Worm (Caenorhabditis elegans) whole organism, midembryonic: Measurements from ENCODE around the gene scl-8.

Experiments
- T22C8.4 ChIP-seq: fragments of 200-800 bp; sonication (Bioruptor generic); IDR thresholded peaks from 2 replicates; pipeline ENCODE4 v1.3.6; 2022; ENCODE audit warnings: missing genetic modification characterization, missing compliant biosample characterization
- cog-1 ChIP-seq: sonication (generic microtip); optimal IDR thresholded peaks from 2 replicates; lab custom pipeline; 2016; ENCODE audit warnings: missing genetic modification characterization, missing compliant biosample characterization
- flt-1 ChIP-seq: fragments of 200-800 bp; sonication (Bioruptor generic); IDR thresholded peaks from 2 replicates; pipeline ENCODE4 v1.3.6; 2022; ENCODE audit warnings: missing genetic modification characterization, missing compliant biosample characterization
- klf-2 ChIP-seq: fragments of 200-800 bp; sonication (Bioruptor generic); conservative IDR thresholded peaks from 2 replicates; pipeline ENCODE4 v1.3.6; 2022; ENCODE audit warnings: missing genetic modification reagents, missing genetic modification characterization, missing compliant biosample characterization
- med-1 ChIP-seq: sonication (generic microtip); optimal IDR thresholded peaks from 2 replicates; lab custom pipeline; 2017; ENCODE audit warnings: missing genetic modification characterization, mild to moderate bottlenecking, missing compliant biosample characterization, antibody characterized with exemption, missing genetic modification reagents; ENCODE audit not compliant: insufficient read depth
- ref-1 ChIP-seq: fragments of 200-800 bp; sonication (Bioruptor generic); conservative IDR thresholded peaks from 2 replicates; pipeline ENCODE4 v1.3.6; 2022; ENCODE audit warnings: missing genetic modification reagents, missing genetic modification characterization, missing compliant biosample characterization
- tab-1 ChIP-seq: fragments of 200-800 bp; sonication (Bioruptor generic); IDR thresholded peaks from 2 replicates; pipeline ENCODE4 v1.3.6; 2022; ENCODE audit warnings: missing genetic modification characterization, missing compliant biosample characterization
- ztf-23 ChIP-seq: fragments of 200-800 bp; sonication (Bioruptor generic); IDR thresholded peaks from 2 replicates; pipeline ENCODE4 v1.3.6; 2022; ENCODE audit warnings: missing genetic modification reagents, missing genetic modification characterization, missing compliant biosample characterization
- ztf-29 ChIP-seq: fragments of 200-800 bp; sonication (Bioruptor generic); IDR thresholded peaks from 2 replicates; pipeline ENCODE4 v1.3.6; 2022; ENCODE audit warnings: missing genetic modification reagents, missing genetic modification characterization, missing compliant biosample characterization

Gene scl-8

DNA sequence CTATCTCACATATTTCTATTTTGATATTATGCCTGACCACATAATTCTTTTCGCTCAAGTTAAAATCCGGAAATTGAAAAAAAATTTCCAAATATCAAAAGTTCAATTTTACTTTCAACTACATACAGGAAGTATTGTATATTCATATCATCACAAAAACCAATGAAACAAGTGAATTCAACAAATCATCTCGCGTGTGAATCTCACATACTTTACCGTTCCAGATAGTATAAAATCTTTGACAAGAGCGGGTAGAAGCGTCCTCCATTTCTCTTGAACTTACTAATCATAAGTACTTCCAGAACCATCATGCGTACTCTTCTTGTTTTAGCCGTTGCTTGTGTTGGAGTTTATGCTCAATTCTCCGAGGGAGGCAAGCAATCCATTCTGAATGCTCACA lies at the start of gene scl-8:
Gene scl-8, plus strand, starts transcription at position 301 of the 400 bp plus-strand sequence.
- no peak for TF ChIP-seq ztf-29 (GFP tag; lab: Robert Waterston, UW)
- no peak for TF ChIP-seq flt-1 (GFP tag; lab: Robert Waterston, UW)
- TF ChIP-seq T22C8.4 = no peak
- TF ChIP-seq klf-2 (GFP tag; lab: Robert Waterston, UW) = no peak
- TF ChIP-seq med-1 = no peak
- no peak for TF ChIP-seq ref-1 (GFP tag; lab: Robert Waterston, UW)
- no peak for TF ChIP-seq cog-1 (tag; lab: Kevin White, UChicago)
- TF ChIP-seq tab-1 = no peak
- TF ChIP-seq ztf-23 = no peak

DNA sequence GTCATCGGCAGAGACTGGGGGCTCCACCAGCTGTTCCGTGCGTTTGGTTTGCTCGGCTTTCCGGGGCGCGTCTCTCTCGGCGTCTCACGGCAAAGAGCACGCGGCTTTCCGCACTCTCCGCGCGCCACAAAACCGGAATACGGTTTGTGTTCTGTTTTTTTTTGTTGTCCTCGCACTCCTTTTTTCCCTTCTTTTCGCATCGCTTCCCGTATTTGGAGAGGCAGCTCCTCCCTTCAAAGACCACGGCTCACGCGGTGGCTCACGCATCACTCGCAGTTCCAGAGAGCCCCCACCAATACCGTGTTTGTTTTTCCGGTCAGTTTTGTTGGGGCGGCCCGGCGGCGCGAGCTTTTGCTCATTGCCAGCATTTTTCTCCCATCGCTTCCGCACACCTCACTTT lies 48.7 kb upstream of the scl-8 start:
- TF ChIP-seq ztf-23 = 0 out of 2 replicates have a peak, but pooled peaks have one; percentile 21
- no peak for TF ChIP-seq flt-1 (GFP tag; lab: Robert Waterston, UW)

- no peak for TF ChIP-seq klf-2 (GFP tag; lab: Robert Waterston, UW)
- no peak for TF ChIP-seq ref-1 (GFP tag; lab: Robert Waterston, UW)
- no peak for TF ChIP-seq ztf-23
- TF ChIP-seq tab-1 = no peak
- no peak for TF ChIP-seq flt-1 (GFP tag; lab: Robert Waterston, UW)
- no peak for TF ChIP-seq T22C8.4
- no peak for TF ChIP-seq cog-1 (tag; lab: Kevin White, UChicago)
- TF ChIP-seq med-1 = no peak
- no peak for TF ChIP-seq ztf-29 (GFP tag; lab: Robert Waterston, UW)
Observed at ce11 chrIV:13025853-13026343, 45.6 kb upstream of the scl-8 start.

DNA sequence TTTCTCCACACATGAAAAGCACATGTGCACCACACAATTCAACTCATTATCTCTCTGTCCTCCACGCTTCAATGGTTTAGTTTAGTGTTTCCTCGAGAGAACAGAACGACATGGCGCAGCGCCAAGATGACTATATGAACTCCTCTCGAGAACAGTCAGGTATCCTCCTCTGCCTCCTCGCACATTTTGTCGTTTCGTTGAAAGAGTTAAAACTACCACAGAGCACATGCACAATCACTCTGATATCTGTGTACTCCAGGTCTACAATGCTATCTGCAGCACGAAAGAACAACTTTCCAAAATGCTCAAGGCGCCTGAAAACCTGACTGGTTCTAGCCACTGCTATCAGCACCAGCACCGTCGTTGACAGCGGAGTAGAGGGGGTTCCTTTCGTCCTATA lies 44.8 kb upstream of the scl-8 start:
- TF ChIP-seq T22C8.4 = no peak
- no peak for TF ChIP-seq cog-1 (tag; lab: Kevin White, UChicago)
- TF ChIP-seq ref-1 (GFP tag; lab: Robert Waterston, UW) = no peak
- TF ChIP-seq ztf-29 (GFP tag; lab: Robert Waterston, UW) = no peak
- TF ChIP-seq tab-1 = no peak
- TF ChIP-seq med-1 = no peak
- TF ChIP-seq klf-2 (GFP tag; lab: Robert Waterston, UW) = no peak
- TF ChIP-seq flt-1 (GFP tag; lab: Robert Waterston, UW) = no peak
- TF ChIP-seq ztf-23 = no peak

- no peak for TF ChIP-seq ztf-29 (GFP tag; lab: Robert Waterston, UW)
- peak; percentile 6 for TF ChIP-seq cog-1 (tag; lab: Kevin White, UChicago)
Observed at ce11 chrIV:13027801-13028641, 43.5 kb upstream of the scl-8 start.

DNA sequence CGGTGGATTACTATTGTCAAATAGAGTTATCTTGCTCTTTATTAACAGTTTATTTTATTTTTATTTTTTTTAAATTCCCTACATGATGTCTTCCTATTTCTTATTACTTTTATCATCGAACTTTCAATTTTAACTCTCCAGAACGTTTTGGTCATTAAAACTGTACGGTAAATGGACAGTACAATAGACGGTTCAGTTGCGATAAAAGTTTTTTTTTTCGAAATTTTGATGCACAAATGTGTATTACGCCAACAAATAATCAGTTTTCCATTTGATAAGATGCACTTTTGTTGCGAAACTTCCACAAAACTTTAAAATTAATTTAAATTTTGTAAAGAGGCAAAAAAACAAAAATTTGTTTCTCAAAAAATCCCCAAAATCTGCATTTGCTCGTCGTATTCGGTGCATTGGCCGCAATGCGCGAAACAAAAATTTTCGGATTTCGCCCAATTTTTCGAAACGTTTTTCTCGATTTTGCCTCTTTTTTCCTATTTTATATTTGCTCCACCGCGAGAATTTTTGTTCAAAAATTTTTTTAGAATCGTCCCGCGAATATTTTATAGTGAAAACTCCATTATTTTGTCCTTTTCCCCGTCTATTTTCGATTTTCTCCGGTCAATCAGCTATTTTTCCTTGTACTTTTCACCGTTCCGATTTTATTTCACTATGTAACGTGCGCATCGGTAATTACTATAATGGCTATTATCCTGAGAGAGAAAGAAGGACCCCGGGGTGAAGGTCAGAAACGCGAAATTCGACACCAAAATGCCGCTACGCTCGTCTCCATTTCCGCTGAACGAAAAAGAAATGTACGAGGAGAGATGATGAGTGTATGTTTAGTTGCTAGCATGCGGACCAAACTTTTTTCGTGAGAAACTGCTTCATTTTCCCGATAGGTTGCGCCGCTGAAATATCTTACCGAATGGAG lies 42.5 kb upstream of the scl-8 start:
- TF ChIP-seq T22C8.4 = no peak

- TF ChIP-seq ztf-23 (no peak; the same call in 1 of the 2 replicates), ztf-29 (GFP tag; lab: Robert Waterston, UW) (no peak), cog-1 (tag; lab: Kevin White, UChicago) (peak; percentile 46), T22C8.4 (no peak), med-1 (no peak), flt-1 (GFP tag; lab: Robert Waterston, UW) (0 out of 2 replicates have a peak, but pooled peaks have one; percentile 3), tab-1 (0 out of 2 replicates have a peak, but pooled peaks have one; percentile 49)
Observed at ce11 chrIV:13029674-13030466, 41.7 kb upstream of the scl-8 start.

DNA sequence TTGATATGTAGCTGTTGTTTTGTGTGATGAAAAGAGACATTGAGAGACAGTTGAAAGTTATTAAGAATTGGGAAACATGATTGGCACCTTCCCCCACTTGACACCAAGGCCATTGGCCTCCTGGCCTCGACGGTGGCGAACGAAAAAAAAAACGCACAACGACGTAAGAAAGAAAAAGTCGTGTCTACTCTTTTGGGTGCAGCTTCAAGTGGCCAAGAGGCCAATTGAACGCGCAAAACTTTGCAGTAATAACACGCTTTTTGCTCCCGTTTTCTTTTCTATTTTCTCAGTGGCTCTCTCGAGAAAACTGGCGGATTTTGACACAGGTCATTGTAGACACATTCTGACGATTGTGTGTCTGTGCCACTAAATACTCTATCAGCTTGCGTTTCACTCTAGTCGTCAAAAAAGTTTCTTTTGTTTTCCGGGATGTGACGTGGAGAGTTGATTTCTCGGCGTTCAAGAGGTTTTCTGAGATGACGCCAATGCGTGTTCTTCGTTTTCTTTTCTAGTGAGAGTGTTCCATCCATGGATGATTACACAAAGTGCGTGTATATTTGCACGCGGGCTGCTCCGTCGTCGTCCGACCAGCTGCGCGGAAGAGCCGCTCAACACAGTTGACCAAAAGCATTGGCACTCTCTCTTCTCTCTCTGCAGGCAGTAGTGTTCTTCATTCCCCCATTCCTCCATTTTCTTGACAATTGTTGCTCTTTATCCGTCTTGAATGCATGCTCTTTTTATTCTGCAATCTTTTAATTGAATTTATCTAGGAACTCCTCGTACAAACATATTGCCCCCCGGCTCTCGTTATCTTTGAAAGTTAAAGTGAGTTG lies 40.9 kb upstream of the scl-8 start:
- TF ChIP-seq ztf-23 (no peak), ztf-29 (GFP tag; lab: Robert Waterston, UW) (no peak), tab-1 (0 out of 2 replicates have a peak, but pooled peaks have one; percentile 63), klf-2 (GFP tag; lab: Robert Waterston, UW) (no peak; the same call in 1 of the 2 replicates), cog-1 (tag; lab: Kevin White, UChicago) (peak; percentile 20)

ce11 chrIV:13032153-13032552 lies 39.4 kb upstream of the scl-8 start:
- TF ChIP-seq klf-2 (GFP tag; lab: Robert Waterston, UW) (no peak), flt-1 (GFP tag; lab: Robert Waterston, UW) (no peak)
